Worm (Caenorhabditis elegans) whole organism, L4 larva: ENCODE data around the gene srab-20.

Source experiments
- D1046.2 ChIP-seq: fragments of 200-800 bp; sonication (Bioruptor generic); IDR thresholded peaks from 2 replicates; pipeline ENCODE4 v1.3.6; 2022; ENCODE audit warnings: missing genetic modification characterization, missing compliant biosample characterization
- aly-2 ChIP-seq: sonication (generic microtip); optimal IDR thresholded peaks from 2 replicates; lab custom pipeline; 2018; ENCODE audit warnings: missing biosample characterization, missing genetic modification characterization
- ama-1 ChIP-seq: fragments of 150-350 bp; optimal IDR thresholded peaks from 2 replicates; lab custom pipeline; 2014; ENCODE audit warnings: inconsistent platforms, mixed read lengths
- ceh-82 ChIP-seq: sonication (generic microtip); optimal IDR thresholded peaks from 2 replicates; lab custom pipeline; 2017; ENCODE audit warnings: missing biosample characterization, missing genetic modification characterization
- ces-1 ChIP-seq: fragments of 150-350 bp; sonication (generic microtip); optimal IDR thresholded peaks from 4 replicates; lab custom pipeline; 2014; ENCODE audit warnings: missing biosample characterization, missing genetic modification reagents, missing genetic modification characterization
- cey-2 ChIP-seq: sonication (generic microtip); optimal IDR thresholded peaks from 3 replicates; lab custom pipeline; 2017; ENCODE audit warnings: missing genetic modification characterization, mild to moderate bottlenecking, missing compliant biosample characterization, antibody characterized with exemption, borderline replicate concordance; ENCODE audit not compliant: insufficient read depth
- egl-27 ChIP-seq: sonication (generic microtip); optimal IDR thresholded peaks from 3 replicates; lab custom pipeline; 2017; ENCODE audit warnings: missing biosample characterization, missing genetic modification reagents, missing genetic modification characterization
- lin-15B ChIP-seq: fragments of 150-350 bp; sonication (generic microtip); optimal IDR thresholded peaks from 3 replicates; lab custom pipeline; 2014; ENCODE audit warnings: missing biosample characterization, missing genetic modification characterization
- mdl-1 ChIP-seq, 2 experiments: fragments of 150-350 bp in 1 of 2; sonication (generic microtip) in 1 of 2; optimal IDR thresholded peaks; 2 replicates each; lab custom pipeline; 2014 to 2017; ENCODE audit warnings: missing biosample characterization in 2 of 2, missing genetic modification characterization in 2 of 2
- mep-1 ChIP-seq: fragments of 150-350 bp; sonication (generic microtip); optimal IDR thresholded peaks from 3 replicates; lab custom pipeline; 2014; ENCODE audit warnings: missing biosample characterization, missing genetic modification characterization
- nhr-25 ChIP-seq: sonication (generic microtip); optimal IDR thresholded peaks from 2 replicates; lab custom pipeline; 2017; ENCODE audit warnings: missing genetic modification characterization, mild to moderate bottlenecking, missing compliant biosample characterization, antibody characterized with exemption, moderate library complexity, borderline replicate concordance; ENCODE audit not compliant: insufficient read depth
- snpc-1.2 ChIP-seq: fragments of 200-800 bp; sonication (Bioruptor generic); IDR thresholded peaks from 2 replicates; pipeline ENCODE4 v1.3.6; 2022; ENCODE audit warnings: missing genetic modification reagents, missing genetic modification characterization, missing compliant biosample characterization
- unc-62 ChIP-seq, 3 experiments: fragments of 150-350 bp in 1 of 3; sonication (generic microtip); optimal IDR thresholded peaks in 2 of 3; peaks in 1 of 3; 1 replicate in 1 of 3; 2 replicates in 2 of 3; lab custom pipeline; 2014 to 2017; ENCODE audit warnings: missing biosample characterization in 3 of 3, missing genetic modification characterization in 3 of 3, missing genetic modification reagents in 3 of 3, missing genotype in 1 of 3

DNA sequence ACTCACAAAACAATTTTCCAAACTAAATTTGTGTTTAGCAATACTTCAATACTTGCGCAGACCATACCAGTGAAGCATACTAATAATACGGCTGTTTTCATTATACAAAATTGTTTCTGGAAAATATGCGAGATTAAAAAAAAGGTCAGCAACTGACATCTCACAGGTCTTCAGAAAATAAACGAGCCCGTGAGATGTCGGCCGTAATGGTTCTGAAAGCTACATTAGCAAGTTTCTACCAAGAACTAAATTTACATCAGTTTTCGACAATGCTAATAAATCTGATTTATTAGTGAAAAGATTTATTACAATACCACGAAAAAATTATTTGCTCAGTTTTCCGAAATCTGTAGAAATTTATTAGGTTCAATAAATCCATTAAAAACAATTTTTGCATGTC lies 48.7 kb downstream of the srab-20 start, which contains the start of gene srbc-31:
- TF ChIP-seq ces-1 (GFP tag; lab: Kevin White, UChicago), result no peak
- TF ChIP-seq cey-2, result no peak
- no peak for TF ChIP-seq mdl-1 (tag; optimal IDR thresholded peaks at IDR 0.05; lab: Kevin White, UChicago)
- TF ChIP-seq egl-27, result no peak
- TF ChIP-seq mep-1 (tag; lab: Kevin White, UChicago), result no peak
- no peak for TF ChIP-seq aly-2 (tag; lab: Kevin White, UChicago)
- TF ChIP-seq unc-62 (GFP tag; optimal IDR thresholded peaks at IDR 0.05 in 1 of 2; lab: Kevin White, UChicago), result no peak
- TF ChIP-seq unc-62 (tag; optimal IDR thresholded peaks at IDR 0.05; lab: Kevin White, UChicago), result no peak
- no peak for TF ChIP-seq ceh-82 (tag; lab: Kevin White, UChicago)
- no peak for TF ChIP-seq nhr-25 (tag; lab: Kevin White, UChicago)
- no peak for TF ChIP-seq snpc-1.2 (GFP tag; lab: Robert Waterston, UW)
- no peak for TF ChIP-seq ama-1 (lab: Kevin White, UChicago)
- no peak for TF ChIP-seq D1046.2 (GFP tag; lab: Robert Waterston, UW)
- no peak for TF ChIP-seq lin-15B (tag; lab: Kevin White, UChicago)
